Worm (Caenorhabditis elegans) whole organism, mixed stage, embryonic: ENCODE data around the gene zip-6.

Experiments used
- M03D4.4 ChIP-seq: sonication (generic microtip); optimal IDR thresholded peaks from 2 replicates; lab custom pipeline; 2017; ENCODE audit warnings: mild to moderate bottlenecking, missing genetic modification characterization, missing compliant biosample characterization
- bed-3 ChIP-seq: fragments of 200-800 bp; sonication (Bioruptor generic); optimal IDR thresholded peaks from 3 replicates; lab custom pipeline; 2018; ENCODE audit warnings: mild to moderate bottlenecking, missing genetic modification characterization, moderate library complexity, missing compliant biosample characterization
- blmp-1 ChIP-seq: fragments of 150-350 bp; optimal IDR thresholded peaks from 2 replicates; lab custom pipeline; 2014; ENCODE audit warnings: missing biosample characterization, missing genetic modification characterization
- ceh-43 ChIP-seq: fragments of 200-800 bp; sonication (Bioruptor generic); optimal IDR thresholded peaks from 2 replicates; lab custom pipeline; 2018; ENCODE audit warnings: mild to moderate bottlenecking, missing genetic modification characterization, moderate library complexity, missing compliant biosample characterization
- ceh-83 ChIP-seq: fragments of 200-800 bp; sonication (Bioruptor generic); optimal IDR thresholded peaks from 2 replicates; lab custom pipeline; 2018; ENCODE audit warnings: mild to moderate bottlenecking, missing genetic modification characterization, missing compliant biosample characterization
- ces-1 ChIP-seq: fragments of 150-350 bp; optimal IDR thresholded peaks from 2 replicates; lab custom pipeline; 2014; ENCODE audit warnings: missing biosample characterization, missing genetic modification reagents, missing genetic modification characterization
- cnd-1 ChIP-seq: fragments of 200-800 bp; sonication (Bioruptor generic); optimal IDR thresholded peaks from 2 replicates; lab custom pipeline; 2018; ENCODE audit warnings: mild to moderate bottlenecking, missing genetic modification characterization, missing compliant biosample characterization
- drap-1 ChIP-seq: fragments of 200-800 bp; sonication (Bioruptor generic); optimal IDR thresholded peaks from 3 replicates; lab custom pipeline; 2018; ENCODE audit warnings: mild to moderate bottlenecking, missing genetic modification characterization, missing compliant biosample characterization
- elt-1 ChIP-seq: sonication (generic microtip); optimal IDR thresholded peaks from 2 replicates; lab custom pipeline; 2017; ENCODE audit warnings: missing genetic modification characterization, mild to moderate bottlenecking, missing compliant biosample characterization, antibody characterized with exemption, moderate library complexity, borderline replicate concordance; ENCODE audit not compliant: insufficient read depth
- elt-3 ChIP-seq: fragments of 150-350 bp; optimal IDR thresholded peaks from 2 replicates; lab custom pipeline; 2014; ENCODE audit warnings: missing biosample characterization, missing genetic modification characterization
- flh-1 ChIP-seq: fragments of 200-800 bp; sonication (Bioruptor generic); optimal IDR thresholded peaks from 2 replicates; lab custom pipeline; 2018; ENCODE audit warnings: mild to moderate bottlenecking, missing genetic modification characterization, moderate library complexity, missing compliant biosample characterization
- ham-2 ChIP-seq: fragments of 200-800 bp; sonication (Bioruptor generic); optimal IDR thresholded peaks from 2 replicates; lab custom pipeline; 2018; ENCODE audit warnings: mild to moderate bottlenecking, missing genetic modification characterization, missing compliant biosample characterization
- lin-13 ChIP-seq: fragments of 150-350 bp; optimal IDR thresholded peaks from 2 replicates; lab custom pipeline; 2014; ENCODE audit warnings: missing biosample characterization, missing genetic modification characterization
- lin-32 ChIP-seq: fragments of 200-800 bp; sonication (Bioruptor generic); optimal IDR thresholded peaks from 2 replicates; lab custom pipeline; 2018; ENCODE audit warnings: mild to moderate bottlenecking, missing genetic modification characterization, missing compliant biosample characterization
- lsy-2 ChIP-seq: fragments of 150-350 bp; optimal IDR thresholded peaks from 2 replicates; lab custom pipeline; 2014; ENCODE audit warnings: missing biosample characterization, missing genetic modification characterization
- mab-5 ChIP-seq: fragments of 150-350 bp; optimal IDR thresholded peaks from 2 replicates; lab custom pipeline; 2014; ENCODE audit warnings: missing biosample characterization, missing genetic modification characterization
- mep-1 ChIP-seq: fragments of 150-350 bp; optimal IDR thresholded peaks from 2 replicates; lab custom pipeline; 2017; ENCODE audit warnings: missing biosample characterization, missing genetic modification reagents, missing genetic modification characterization, inconsistent platforms
- nhr-12 ChIP-seq: fragments of 150-350 bp; optimal IDR thresholded peaks from 2 replicates; lab custom pipeline; 2014; ENCODE audit warnings: missing biosample characterization, missing genetic modification characterization
- nhr-2 ChIP-seq: fragments of 150-350 bp; optimal IDR thresholded peaks from 2 replicates; lab custom pipeline; 2014; ENCODE audit warnings: missing biosample characterization, missing genetic modification characterization
- nhr-237 ChIP-seq: fragments of 150-350 bp; optimal IDR thresholded peaks from 2 replicates; lab custom pipeline; 2014; ENCODE audit warnings: missing biosample characterization, missing genetic modification characterization
- nhr-28 ChIP-seq: fragments of 150-350 bp; optimal IDR thresholded peaks from 2 replicates; lab custom pipeline; 2014; ENCODE audit warnings: missing biosample characterization, missing genetic modification characterization
- nhr-76 ChIP-seq: sonication (generic microtip); optimal IDR thresholded peaks from 2 replicates; lab custom pipeline; 2017; ENCODE audit warnings: missing biosample characterization, missing genetic modification characterization
- pha-4 ChIP-seq: fragments of 150-350 bp; optimal IDR thresholded peaks from 2 replicates; lab custom pipeline; 2018; ENCODE audit warnings: missing biosample characterization, missing genetic modification reagents, missing genetic modification characterization
- sem-2 ChIP-seq: fragments of 200-800 bp; sonication (Bioruptor generic); optimal IDR thresholded peaks from 2 replicates; lab custom pipeline; 2018; ENCODE audit warnings: mild to moderate bottlenecking, missing genetic modification characterization, missing compliant biosample characterization
- snpc-4 ChIP-seq: fragments of 150-350 bp; optimal IDR thresholded peaks from 2 replicates; lab custom pipeline; 2014; ENCODE audit warnings: missing biosample characterization, missing genetic modification characterization
- sptf-1 ChIP-seq: sonication (generic microtip); optimal IDR thresholded peaks from 2 replicates; lab custom pipeline; 2017; ENCODE audit warnings: mild to moderate bottlenecking, missing genetic modification characterization, moderate library complexity, missing compliant biosample characterization
- tbx-8 ChIP-seq: fragments of 200-800 bp; sonication (Bioruptor generic); optimal IDR thresholded peaks from 2 replicates; lab custom pipeline; 2018; ENCODE audit warnings: mild to moderate bottlenecking, missing genetic modification characterization, moderate library complexity, missing compliant biosample characterization
- unc-120 ChIP-seq: sonication (generic microtip); optimal IDR thresholded peaks from 2 replicates; lab custom pipeline; 2017; ENCODE audit warnings: missing genetic modification characterization, missing compliant biosample characterization; ENCODE audit not compliant: poor library complexity, severe bottlenecking
- unc-39 ChIP-seq: fragments of 150-350 bp; optimal IDR thresholded peaks from 2 replicates; lab custom pipeline; 2014; ENCODE audit warnings: missing biosample characterization, missing genetic modification characterization
- unc-62 ChIP-seq: fragments of 150-350 bp; optimal IDR thresholded peaks from 2 replicates; lab custom pipeline; 2014; ENCODE audit warnings: missing biosample characterization, missing genetic modification reagents, missing genetic modification characterization
- zip-8 ChIP-seq: fragments of 150-350 bp; optimal IDR thresholded peaks from 2 replicates; lab custom pipeline; 2014; ENCODE audit warnings: missing biosample characterization, missing genetic modification characterization
- ztf-11 ChIP-seq: fragments of 150-350 bp; optimal IDR thresholded peaks from 2 replicates; lab custom pipeline; 2014; ENCODE audit warnings: missing biosample characterization, missing genetic modification characterization

zip-6 gene

DNA sequence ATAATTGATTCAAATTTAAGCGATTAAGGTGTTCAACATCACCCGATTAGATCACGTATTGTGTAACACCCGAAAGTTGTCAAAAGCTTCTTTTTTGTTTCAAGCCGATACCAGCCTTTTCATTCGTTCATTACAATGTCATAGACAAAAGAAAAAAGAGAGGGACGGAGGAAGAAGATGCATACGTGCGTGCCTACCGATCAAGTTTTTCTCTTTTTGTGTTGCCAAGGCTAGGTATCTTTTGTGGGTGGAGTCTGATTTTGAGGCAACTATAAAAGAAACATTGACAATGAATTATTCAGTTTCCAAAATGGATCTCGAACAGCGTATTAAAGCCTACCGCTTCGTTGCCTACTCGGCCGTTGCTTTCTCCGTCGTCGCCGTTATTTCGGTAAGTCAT lies 7.3 kb upstream of the zip-6 start, which contains the start of gene col-125:
TSS of gene col-125 (plus strand) at position 301 of the 400 bp plus-strand sequence.
- TF ChIP-seq bed-3 (no peak), pha-4 (tag; lab: Kevin White, UChicago) (no peak), flh-1 (no peak), zip-8 (tag; lab: Kevin White, UChicago) (no peak), lsy-2 (no peak), blmp-1 (tag; lab: Kevin White, UChicago) (no peak), cnd-1 (tag; lab: Kevin White, UChicago) (no peak)

- TF ChIP-seq nhr-12 (tag; lab: Kevin White, UChicago) (no peak), mep-1 (no peak), unc-39 (tag; lab: Kevin White, UChicago) (no peak), sem-2 (GFP tag; lab: Kevin White, UChicago) (no peak), lsy-2 (no peak), lin-13 (tag; lab: Kevin White, UChicago) (no peak)
These were observed 5.9 kb upstream of the zip-6 start, which contains the start of gene C29F4.3 for ce11 chrIV:11223878-11224277. Gene C29F4.3 (minus strand): TSS chrIV:11223978.

DNA sequence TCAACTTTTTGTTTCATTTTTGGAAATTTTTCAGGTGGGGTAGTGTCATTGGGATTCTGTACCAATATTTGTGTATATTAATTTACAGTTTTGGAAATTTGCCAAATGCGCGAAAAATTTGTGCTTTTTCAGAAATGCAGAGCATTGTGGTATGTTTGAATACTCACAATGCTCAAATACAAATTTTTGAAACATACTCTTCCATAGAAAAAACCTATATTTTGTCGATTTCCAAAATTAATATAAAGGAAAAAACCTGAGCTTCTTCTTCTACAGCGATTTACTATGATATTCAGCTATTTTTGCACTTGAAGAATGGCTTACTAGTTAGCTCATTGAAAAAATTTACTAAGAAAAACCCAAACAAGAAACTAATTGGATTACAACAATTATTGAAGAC lies 5.0 kb downstream of the zip-6 start:
- TF ChIP-seq lin-32 (no peak), lsy-2 (no peak), ztf-11 (tag; lab: Kevin White, UChicago) (no peak), unc-120 (tag; lab: Kevin White, UChicago) (no peak), ces-1 (no peak), zip-8 (tag; lab: Kevin White, UChicago) (no peak), unc-62 (no peak), lin-13 (tag; lab: Kevin White, UChicago) (no peak), unc-39 (tag; lab: Kevin White, UChicago) (no peak), nhr-237 (tag; lab: Kevin White, UChicago) (no peak), pha-4 (tag; lab: Kevin White, UChicago) (no peak), mep-1 (no peak), snpc-4 (tag; lab: Kevin White, UChicago) (no peak), cnd-1 (tag; lab: Kevin White, UChicago) (no peak), nhr-28 (tag; lab: Kevin White, UChicago) (no peak), elt-3 (no peak), ceh-43 (GFP tag; lab: Kevin White, UChicago) (no peak), tbx-8 (GFP tag; lab: Kevin White, UChicago) (no peak), nhr-12 (tag; lab: Kevin White, UChicago) (no peak)

DNA sequence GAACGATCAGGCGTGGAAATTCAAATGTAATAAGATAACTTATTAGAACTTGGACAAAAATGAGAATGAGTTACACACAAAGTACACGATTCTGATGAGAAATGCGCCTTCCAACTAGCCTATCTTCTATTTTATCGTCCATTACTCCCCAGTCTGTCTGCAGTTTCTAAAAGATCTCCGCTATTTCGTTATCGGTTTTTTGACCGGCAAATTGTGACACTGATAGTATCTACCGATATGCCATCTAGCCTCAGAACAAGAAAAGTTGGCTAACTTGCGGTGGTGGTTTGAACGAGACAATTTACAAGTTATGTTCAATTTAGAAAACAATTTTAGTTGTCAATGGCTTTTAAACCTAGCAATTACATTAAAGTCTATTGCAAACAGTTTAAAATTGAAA lies 6.4 kb downstream of the zip-6 start:
- no peak for TF ChIP-seq unc-120 (tag; lab: Kevin White, UChicago)
- TF ChIP-seq lin-32, result no peak
- TF ChIP-seq drap-1 (GFP tag; lab: Kevin White, UChicago), result no peak
- TF ChIP-seq nhr-76 (tag; lab: Kevin White, UChicago), result no peak
- TF ChIP-seq ham-2 (GFP tag; lab: Kevin White, UChicago), result peak; percentile 84
- no peak for TF ChIP-seq elt-3
- TF ChIP-seq sptf-1 (tag; lab: Kevin White, UChicago), result no peak
- TF ChIP-seq ztf-11 (tag; lab: Kevin White, UChicago), result no peak
- TF ChIP-seq elt-1 (tag; lab: Kevin White, UChicago), result peak; percentile 94

DNA sequence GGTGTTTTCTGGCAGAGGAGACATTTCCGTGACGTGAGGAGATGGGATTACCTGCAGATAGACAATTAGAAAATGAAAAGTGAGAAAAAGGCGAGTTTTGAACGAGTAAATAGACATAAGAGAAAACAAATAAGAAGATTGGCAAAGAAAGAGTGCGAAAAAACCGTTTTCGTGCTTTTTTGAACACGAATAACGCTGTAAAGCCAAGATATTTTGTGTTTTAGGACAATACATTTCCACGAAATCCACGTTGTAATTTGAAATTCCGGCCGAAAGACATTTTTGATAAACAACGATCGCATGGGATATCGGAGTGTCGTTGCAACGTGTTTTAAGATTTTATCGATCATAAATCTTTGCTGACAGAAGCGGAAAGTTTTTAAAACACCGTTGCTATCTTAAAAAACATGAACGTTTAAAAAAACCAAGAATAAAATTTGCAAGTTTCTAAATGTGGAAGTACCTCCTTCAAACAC lies 7.1 kb downstream of the zip-6 start, which contains the start of gene adk-1:
TSS of gene adk-1 (minus strand) at position 51 of the 476 bp plus-strand sequence.
- TF ChIP-seq bed-3, result no peak
- no peak for TF ChIP-seq ham-2 (GFP tag; lab: Kevin White, UChicago)
- no peak for TF ChIP-seq zip-8 (tag; lab: Kevin White, UChicago)
- no peak for TF ChIP-seq elt-3
- TF ChIP-seq ceh-83, result no peak
- no peak for TF ChIP-seq tbx-8 (GFP tag; lab: Kevin White, UChicago)
- no peak for TF ChIP-seq cnd-1 (tag; lab: Kevin White, UChicago)
- TF ChIP-seq mab-5 (tag; lab: Kevin White, UChicago), result no peak
- TF ChIP-seq unc-120 (tag; lab: Kevin White, UChicago), result no peak
- TF ChIP-seq pha-4 (tag; lab: Kevin White, UChicago), result no peak
- no peak for TF ChIP-seq ztf-11 (tag; lab: Kevin White, UChicago)
- no peak for TF ChIP-seq snpc-4 (tag; lab: Kevin White, UChicago)
- TF ChIP-seq nhr-2 (tag; lab: Kevin White, UChicago), result no peak
- TF ChIP-seq nhr-76 (tag; lab: Kevin White, UChicago), result no peak
- TF ChIP-seq mep-1, result no peak
- TF ChIP-seq lsy-2, result no peak
- no peak for TF ChIP-seq M03D4.4
- TF ChIP-seq lin-13 (tag; lab: Kevin White, UChicago), result no peak
